Fruit fly (Drosophila melanogaster): ENCODE measurements around the gene CG6985.
A peak's percentile ranks its signal among the peaks of the same experiment; 100 is the strongest.

CG6985 gene

DNA sequence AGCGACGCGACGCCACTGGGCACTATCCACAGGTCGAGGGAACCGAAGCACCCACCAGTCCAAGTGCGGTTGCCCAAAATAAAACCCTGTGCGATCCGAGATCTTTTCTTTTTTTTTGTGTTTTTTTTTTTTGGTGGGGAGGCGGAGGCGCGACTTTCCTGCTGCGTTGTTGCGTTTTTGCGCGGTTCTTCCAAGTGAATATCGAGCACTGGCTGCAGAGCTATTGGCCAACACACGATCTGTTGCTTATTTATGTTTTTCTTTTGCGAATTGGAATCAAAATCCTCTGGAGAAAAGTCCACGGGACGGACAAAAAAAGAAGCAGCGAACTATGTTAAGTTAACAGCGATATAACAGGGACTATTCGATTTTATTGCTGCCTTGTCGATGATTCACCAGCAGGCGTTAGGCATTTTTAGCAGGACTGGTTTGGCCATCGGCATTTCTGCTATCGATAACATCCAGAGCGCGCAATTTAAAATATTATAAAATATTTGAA lies 20.1 kb upstream of the CG6985 start, which contains the start of gene wge (continued):
- TF ChIP-seq tup (GFP tag; optimal IDR thresholded peaks at IDR 0.05) = no peak
- TF ChIP-seq emc (GFP tag; optimal IDR thresholded peaks at IDR 0.05) = no peak
- no peak for TF ChIP-seq CG5245 (GFP tag; optimal IDR thresholded peaks at IDR 0.05)
- TF ChIP-seq CG4820 (GFP tag; optimal IDR thresholded peaks at IDR 0.05) = no peak
- no peak for TF ChIP-seq CG6654 (GFP tag; optimal IDR thresholded peaks at IDR 0.05)
- no peak for TF ChIP-seq CG16815 (GFP tag; optimal IDR thresholded peaks at IDR 0.05)
- TF ChIP-seq inv (GFP tag; IDR thresholded peaks at IDR 0.05; ENCODE audit: partially characterized antibody) = no peak
- no peak for TF ChIP-seq CG9932 (GFP tag; IDR thresholded peaks at IDR 0.05)
- peak; percentile 30 for TF ChIP-seq CG10267 (tag; optimal IDR thresholded peaks at IDR 0.05)
- TF ChIP-seq CG1647 (GFP tag; optimal IDR thresholded peaks at IDR 0.05) = no peak
- no peak for TF ChIP-seq CG11696 (GFP tag; IDR thresholded peaks at IDR 0.05)
- no peak for TF ChIP-seq CG3163 (GFP tag; optimal IDR thresholded peaks at IDR 0.05)
- no peak for TF ChIP-seq trh (GFP tag; optimal IDR thresholded peaks at IDR 0.05)
- no peak for TF ChIP-seq disco-r (GFP tag; optimal IDR thresholded peaks at IDR 0.05)
- peak; percentile 8; the same call in 1 of the 3 replicates for TF ChIP-seq CG14860 (GFP tag; IDR thresholded peaks at IDR 0.05; ENCODE audit: partially characterized antibody)
- TF ChIP-seq CG8089 (GFP tag; optimal IDR thresholded peaks at IDR 0.05) = no peak
- TF ChIP-seq CG12744 (GFP tag; optimal IDR thresholded peaks at IDR 0.05) = no peak
- peak; percentile 40; the same call in 1 of the 2 replicates for TF ChIP-seq Drgx (GFP tag; IDR thresholded peaks at IDR 0.05)
- no peak for TF ChIP-seq B-H2 (GFP tag; optimal IDR thresholded peaks at IDR 0.05)
- TF ChIP-seq CG17829 (tag; optimal IDR thresholded peaks at IDR 0.05) = peak; percentile 25
- TF ChIP-seq bsh (GFP tag; optimal IDR thresholded peaks at IDR 0.05) = peak in 1 of 2 experiments; percentile 94
- no peak for TF ChIP-seq ATbp (GFP tag; optimal IDR thresholded peaks at IDR 0.05)
- TF ChIP-seq CG34422 (GFP tag; IDR thresholded peaks at IDR 0.05) = no peak
- TF ChIP-seq CG1602 (GFP tag; optimal IDR thresholded peaks at IDR 0.05) = no peak
- TF ChIP-seq CG2202 (tag; optimal IDR thresholded peaks at IDR 0.05) = no peak
- no peak for TF ChIP-seq CG14014 (GFP tag; IDR thresholded peaks at IDR 0.05)
- no peak for TF ChIP-seq z (GFP tag; IDR thresholded peaks at IDR 0.05)
- peak; percentile 57 for TF ChIP-seq cg (GFP tag; optimal IDR thresholded peaks at IDR 0.05)
- TF ChIP-seq Nf-YA (GFP tag; IDR thresholded peaks at IDR 0.05) = no peak
- no peak for TF ChIP-seq lilli (GFP tag; optimal IDR thresholded peaks at IDR 0.05)
- TF ChIP-seq Doc3 (GFP tag; IDR thresholded peaks at IDR 0.05; ENCODE audit: partially characterized antibody) = peak; percentile 44; the same call in 2 of the 3 replicates
- TF ChIP-seq Hand (GFP tag; optimal IDR thresholded peaks at IDR 0.05) = no peak
- TF ChIP-seq CoRest (tag; optimal IDR thresholded peaks at IDR 0.05) = no peak
- TF ChIP-seq HLH4C (GFP tag; IDR thresholded peaks at IDR 0.05; ENCODE audit: partially characterized antibody) = peak; percentile 63; the same call in 2 of the 3 replicates
- TF ChIP-seq Ada2b (GFP tag; IDR thresholded peaks at IDR 0.05) = no peak
- TF ChIP-seq pnt (GFP tag; optimal IDR thresholded peaks at IDR 0.05) = no peak
- peak; percentile 39 for TF ChIP-seq lbe (GFP tag; optimal IDR thresholded peaks at IDR 0.05)
- TF ChIP-seq pum (GFP tag; optimal IDR thresholded peaks at IDR 0.05) = no peak
- TF ChIP-seq Sox102F (GFP tag; optimal IDR thresholded peaks at IDR 0.05) = no peak

DNA sequence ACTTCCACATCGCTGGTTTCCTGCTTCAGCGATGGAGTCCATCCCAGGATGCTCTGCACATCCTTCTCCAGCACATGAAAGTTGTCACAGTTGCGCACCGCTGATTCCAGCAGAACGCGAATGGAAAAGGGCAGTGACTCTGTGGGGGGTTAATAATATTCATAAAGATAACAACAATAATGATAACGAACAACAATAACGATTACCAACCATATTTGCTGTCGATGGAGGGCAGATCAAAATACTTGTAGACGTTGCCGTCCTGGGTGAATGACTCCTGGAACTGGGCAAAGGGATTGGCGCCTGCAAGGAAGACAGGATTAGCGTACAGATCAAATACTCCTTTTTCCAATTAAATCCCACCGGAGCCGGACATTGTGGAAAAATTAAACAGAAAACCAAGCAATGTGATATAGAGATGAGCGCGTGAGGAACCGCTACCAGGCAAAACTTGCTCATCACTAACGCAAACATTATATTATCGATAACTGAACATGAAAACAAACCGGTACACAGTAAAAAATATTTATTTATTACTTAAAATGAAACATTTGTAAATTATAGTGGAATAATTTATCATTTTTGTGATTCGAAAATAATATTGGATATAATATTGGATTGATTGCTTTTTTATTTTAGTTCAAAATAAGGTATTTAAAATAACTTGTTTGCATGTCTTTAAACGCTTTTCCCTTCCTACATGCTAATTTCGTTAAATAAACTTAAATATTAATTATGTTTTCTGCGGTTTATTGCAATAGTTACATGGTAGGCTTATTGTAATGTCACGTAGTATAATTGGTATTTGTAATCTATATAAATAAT lies 16.6 kb upstream of the CG6985 start, which contains the start of gene Irp-1A:
Gene Irp-1A, minus strand, starts transcription at position 439 of the 825 bp plus-strand sequence.
- TF ChIP-seq CG4854 (GFP tag; optimal IDR thresholded peaks at IDR 0.05) = no peak
- TF ChIP-seq CG14050 (GFP tag; IDR thresholded peaks at IDR 0.05) = peak; percentile 36; the same call in 1 of the 3 replicates
- peak; percentile 7 for TF ChIP-seq pum (GFP tag; optimal IDR thresholded peaks at IDR 0.05)
- TF ChIP-seq HmgD (GFP tag; optimal IDR thresholded peaks at IDR 0.05) = no peak
- TF ChIP-seq Ada2b (GFP tag; IDR thresholded peaks at IDR 0.05) = peak; percentile 71
- TF ChIP-seq Abd-B (GFP tag; optimal IDR thresholded peaks at IDR 0.05) = peak; percentile 37
- peak; percentile 56; the same call in 1 of the 3 replicates for TF ChIP-seq Aef1 (GFP tag; IDR thresholded peaks at IDR 0.05)
- TF ChIP-seq trh (GFP tag; optimal IDR thresholded peaks at IDR 0.05) = no peak
- TF ChIP-seq CG1647 (GFP tag; optimal IDR thresholded peaks at IDR 0.05) = peak; percentile 10
- no peak for TF ChIP-seq CG8944 (GFP tag; optimal IDR thresholded peaks at IDR 0.05)
- TF ChIP-seq MESR4 (GFP tag; optimal IDR thresholded peaks at IDR 0.05) = peak; percentile 62
- peak; percentile 72 for TF ChIP-seq inv (GFP tag; IDR thresholded peaks at IDR 0.05; ENCODE audit: partially characterized antibody)
- TF ChIP-seq nom (GFP tag; optimal IDR thresholded peaks at IDR 0.05) = peak; percentile 35
- TF ChIP-seq Sox100B (GFP tag; optimal IDR thresholded peaks at IDR 0.05) = peak; percentile 81
- TF ChIP-seq nerfin-2 (GFP tag; IDR thresholded peaks at IDR 0.05; ENCODE audit: partially characterized antibody) = peak; percentile 49
